Comparison of ENCODE assay signal across 1 fruit fly cellular context in the genomic region with DNA sequence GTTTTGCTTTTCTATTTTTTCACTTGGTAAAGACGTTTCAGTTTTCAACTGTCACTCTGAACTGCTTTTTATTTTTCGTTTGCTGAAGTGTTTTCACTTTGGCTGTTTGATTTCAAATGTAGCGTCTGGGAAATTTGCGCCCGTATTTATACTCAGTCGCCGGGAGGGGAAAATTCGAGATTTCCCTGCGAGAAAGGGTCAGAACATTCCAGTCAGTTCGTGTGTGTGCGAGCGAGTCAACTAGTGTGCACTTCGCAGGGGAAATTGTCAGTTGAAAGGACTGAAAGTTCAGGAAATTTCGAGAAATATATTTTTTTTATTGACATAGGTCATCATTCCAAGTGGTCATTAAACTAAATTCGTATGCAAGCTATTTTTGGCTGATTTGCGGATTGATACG.
TF ChIP-seq lines count a peak whose summit lies in the region.

A gene (minus strand): TSS at position 123 of the 400 bp plus-strand sequence.

TF ChIP-seq in whole organism, embryonic, 481 proteins besides CTCF, POLR2A, EP300 and RAD21 (continued from another document):
- TF ChIP-seq CG10321 (GFP tag; IDR thresholded peaks at IDR 0.05; lab: Robert Waterston, UW) (peak; percentile 97), Hsf (GFP tag; optimal IDR thresholded peaks at IDR 0.05; lab: Kevin White, UChicago) (no peak), pfk (GFP tag; optimal IDR thresholded peaks at IDR 0.05; lab: Kevin White, UChicago) (no peak), CG17829 (tag; optimal IDR thresholded peaks at IDR 0.05; lab: Kevin White, UChicago) (peak; percentile 38), gsb-n (tag; optimal IDR thresholded peaks at IDR 0.05; lab: Kevin White, UChicago) (no peak), CG6765 (GFP tag; optimal IDR thresholded peaks at IDR 0.05; lab: Kevin White, UChicago) (peak; percentile 34), CG12299 (tag; optimal IDR thresholded peaks at IDR 0.05; lab: Kevin White, UChicago) (no peak), CG9797 (GFP tag; optimal IDR thresholded peaks at IDR 0.05; lab: Kevin White, UChicago) (no peak), twi (tag; optimal IDR thresholded peaks at IDR 0.05; lab: Kevin White, UChicago) (no peak), so (GFP tag; IDR thresholded peaks at IDR 0.05; lab: Robert Waterston, UW) (no peak), CG16813 (GFP tag; IDR thresholded peaks at IDR 0.05; lab: Robert Waterston, UW; ENCODE audit: partially characterized antibody) (0 out of 3 replicates have a peak, but pooled peaks have one; percentile 12), Deaf1 (tag; optimal IDR thresholded peaks at IDR 0.05; lab: Kevin White, UChicago) (no peak)
TF ChIP-seq in whole organism, embryonic: peak in this region for 89.
